Fruit fly (Drosophila melanogaster): Measurements from ENCODE around the gene NijC.

NijC gene

dm6 chr3R:12716894-12717293 lies 22.0 kb downstream of the NijC start:
- TF ChIP-seq CG9139 (GFP tag; optimal IDR thresholded peaks at IDR 0.05) (peak; percentile 75), CG8119 (GFP tag; IDR thresholded peaks at IDR 0.05) (peak; percentile 46; the same call in 2 of the 3 replicates), CG11762 (GFP tag; optimal IDR thresholded peaks at IDR 0.05; ENCODE audit: insufficient read depth) (peak; percentile 6), net (GFP tag; optimal IDR thresholded peaks at IDR 0.05) (peak; percentile 53), spab (GFP tag; optimal IDR thresholded peaks at IDR 0.05) (peak; percentile 34), CG10669 (GFP tag; optimal IDR thresholded peaks at IDR 0.05) (peak; percentile 41), eg (GFP tag; IDR thresholded peaks at IDR 0.05) (peak; percentile 38; the same call in 2 of the 3 replicates), CG6276 (GFP tag; optimal IDR thresholded peaks at IDR 0.05) (peak; percentile 77), fd85E (GFP tag; optimal IDR thresholded peaks at IDR 0.05) (no peak), CG11902 (GFP tag; optimal IDR thresholded peaks at IDR 0.05) (no peak), CG1621 (tag; optimal IDR thresholded peaks at IDR 0.05) (peak; percentile 63), Blimp-1 (GFP tag; optimal IDR thresholded peaks at IDR 0.05) (no peak), CG8319 (GFP tag; optimal IDR thresholded peaks at IDR 0.05) (no peak), CG15336 (GFP tag; IDR thresholded peaks at IDR 0.05) (peak; percentile 57), acj6 (GFP tag; optimal IDR thresholded peaks at IDR 0.05) (no peak), achi (GFP tag; optimal IDR thresholded peaks at IDR 0.05) (no peak), Gug (GFP tag; IDR thresholded peaks at IDR 0.05) (no peak), dac (GFP tag; optimal IDR thresholded peaks at IDR 0.05) (no peak), ss (GFP tag; optimal IDR thresholded peaks at IDR 0.05) (peak; percentile 78 to 81), CG6808 (GFP tag; optimal IDR thresholded peaks at IDR 0.05) (peak; percentile 68), vri (GFP tag; optimal IDR thresholded peaks at IDR 0.05) (no peak), svp (GFP tag) (peak; percentile 86)

dm6 chr3R:12717588-12718535 lies 22.9 kb downstream of the NijC start:
- peak; percentile 26 for TF ChIP-seq CG3919 (GFP tag; optimal IDR thresholded peaks at IDR 0.05)
- peak; percentile 16 for TF ChIP-seq CG6276 (GFP tag; optimal IDR thresholded peaks at IDR 0.05)
- TF ChIP-seq ss (GFP tag; optimal IDR thresholded peaks at IDR 0.05): peak in 1 of 2 experiments; percentile 26
- peak; percentile 62 for TF ChIP-seq vri (GFP tag; optimal IDR thresholded peaks at IDR 0.05)
- TF ChIP-seq fd59A (GFP tag; optimal IDR thresholded peaks at IDR 0.05): peak; percentile 40
- TF ChIP-seq CG31627 (GFP tag; optimal IDR thresholded peaks at IDR 0.05): peak; percentile 40
- TF ChIP-seq lz (GFP tag; optimal IDR thresholded peaks at IDR 0.05): peak; percentile 38
- TF ChIP-seq CG10631 (GFP tag; optimal IDR thresholded peaks at IDR 0.05): peak; percentile 51
- peak; percentile 54 for TF ChIP-seq Met (GFP tag; optimal IDR thresholded peaks at IDR 0.05)
- TF ChIP-seq cyc (GFP tag; optimal IDR thresholded peaks at IDR 0.05): no peak
- no peak for TF ChIP-seq CG11902 (GFP tag; optimal IDR thresholded peaks at IDR 0.05)
- no peak for TF ChIP-seq dac (GFP tag; optimal IDR thresholded peaks at IDR 0.05)
- peak; percentile 52; the same call in 1 of the 2 replicates for TF ChIP-seq CG15336 (GFP tag; IDR thresholded peaks at IDR 0.05)
- no peak for TF ChIP-seq CG3032 (tag; optimal IDR thresholded peaks at IDR 0.05)
- peak; percentile 53 for TF ChIP-seq Gug (GFP tag; IDR thresholded peaks at IDR 0.05)
- no peak for TF ChIP-seq CG6854 (GFP tag; optimal IDR thresholded peaks at IDR 0.05)
- TF ChIP-seq CG32006 (GFP tag; optimal IDR thresholded peaks at IDR 0.05): peak; percentile 61
- TF ChIP-seq Ets96B (tag; optimal IDR thresholded peaks at IDR 0.05): no peak
- TF ChIP-seq Blimp-1 (GFP tag; optimal IDR thresholded peaks at IDR 0.05): no peak
- peak; percentile 36 for TF ChIP-seq Eip93F (GFP tag; optimal IDR thresholded peaks at IDR 0.05)
- TF ChIP-seq OdsH (GFP tag; optimal IDR thresholded peaks at IDR 0.05): peak; percentile 50
- no peak for TF ChIP-seq CG1621 (tag; optimal IDR thresholded peaks at IDR 0.05)
- TF ChIP-seq Hr4 (GFP tag; optimal IDR thresholded peaks at IDR 0.05): peak; percentile 67
- TF ChIP-seq CG6808 (GFP tag; optimal IDR thresholded peaks at IDR 0.05): peak; percentile 10
- TF ChIP-seq CG8632 (GFP tag; optimal IDR thresholded peaks at IDR 0.05): peak; percentile 2
- peak; percentile 24 for TF ChIP-seq acj6 (GFP tag; optimal IDR thresholded peaks at IDR 0.05)
- TF ChIP-seq Hr38 (GFP tag; optimal IDR thresholded peaks at IDR 0.05): no peak
- peak; percentile 17 for TF ChIP-seq Eip75B (GFP tag; optimal IDR thresholded peaks at IDR 0.05)
- TF ChIP-seq CG9139 (GFP tag; optimal IDR thresholded peaks at IDR 0.05): peak; percentile 16
- TF ChIP-seq svp (GFP tag): peak; percentile 87
- TF ChIP-seq salr (GFP tag; optimal IDR thresholded peaks at IDR 0.05): peak in 1 of 2 experiments; percentile 36
- peak; percentile 41 for TF ChIP-seq pdm3 (GFP tag; optimal IDR thresholded peaks at IDR 0.05)
- TF ChIP-seq achi (GFP tag; optimal IDR thresholded peaks at IDR 0.05): peak; percentile 21
- TF ChIP-seq Hr39 (GFP tag; optimal IDR thresholded peaks at IDR 0.05): peak; percentile 34
- peak; percentile 68 for TF ChIP-seq CG6163 (GFP tag; IDR thresholded peaks at IDR 0.05)
- no peak for TF ChIP-seq CG34406 (GFP tag; optimal IDR thresholded peaks at IDR 0.05)
- peak; percentile 4 for TF ChIP-seq topi (GFP tag; optimal IDR thresholded peaks at IDR 0.05)
- no peak for TF ChIP-seq fd85E (GFP tag; optimal IDR thresholded peaks at IDR 0.05)

All from whole organism, prepupa.